Worm (Caenorhabditis elegans) whole organism, early embryonic: Measurements from ENCODE around the gene CD4.8.

Experiments
- B0310.2 ChIP-seq: sonication (generic microtip); optimal IDR thresholded peaks from 2 replicates; lab custom pipeline; 2016; ENCODE audit warnings: mild to moderate bottlenecking, missing genetic modification characterization, missing compliant biosample characterization
- F13C5.2 ChIP-seq: sonication (generic microtip); optimal IDR thresholded peaks from 2 replicates; lab custom pipeline; 2017; ENCODE audit warnings: mild to moderate bottlenecking, missing genetic modification characterization, inconsistent platforms, missing compliant biosample characterization
- aly-1 ChIP-seq: sonication (generic microtip); optimal IDR thresholded peaks from 2 replicates; lab custom pipeline; 2016; ENCODE audit warnings: missing genetic modification characterization, missing compliant biosample characterization
- ama-1 ChIP-seq: fragments of 150-350 bp; optimal IDR thresholded peaks from 2 replicates; lab custom pipeline; 2014
- ceh-13 ChIP-seq: fragments of 200-800 bp; sonication (Bioruptor generic); optimal IDR thresholded peaks from 2 replicates; lab custom pipeline; 2018; ENCODE audit warnings: mild to moderate bottlenecking, missing genetic modification characterization, missing compliant biosample characterization
- ceh-36 ChIP-seq: sonication (generic microtip); optimal IDR thresholded peaks from 2 replicates; lab custom pipeline; 2016; ENCODE audit warnings: missing genetic modification characterization, inconsistent platforms, missing compliant biosample characterization
- ets-7 ChIP-seq: sonication (generic microtip); optimal IDR thresholded peaks from 2 replicates; lab custom pipeline; 2016; ENCODE audit warnings: missing genotype, missing genetic modification characterization, missing compliant biosample characterization
- flt-1 ChIP-seq: fragments of 200-800 bp; sonication (Bioruptor generic); IDR thresholded peaks from 2 replicates; pipeline ENCODE4 v1.3.6; 2022; ENCODE audit warnings: missing genetic modification characterization, missing compliant biosample characterization
- hmbx-1 ChIP-seq: sonication (generic microtip); optimal IDR thresholded peaks from 2 replicates; lab custom pipeline; 2016; ENCODE audit warnings: mild to moderate bottlenecking, missing genetic modification characterization, missing compliant biosample characterization
- hmg-4 ChIP-seq: fragments of 200-800 bp; sonication (Bioruptor generic); optimal IDR thresholded peaks from 2 replicates; lab custom pipeline; 2018; ENCODE audit warnings: mild to moderate bottlenecking, missing genetic modification characterization, missing compliant biosample characterization
- hnd-1 ChIP-seq: sonication (generic microtip); optimal IDR thresholded peaks from 2 replicates; lab custom pipeline; 2016; ENCODE audit warnings: missing genetic modification characterization, missing compliant biosample characterization
- pes-1 ChIP-seq: fragments of 200-800 bp; sonication (Bioruptor generic); IDR thresholded peaks from 2 replicates; pipeline ENCODE4 v1.3.6; 2022; ENCODE audit warnings: missing genetic modification reagents, missing genetic modification characterization, missing compliant biosample characterization
- scrt-1 ChIP-seq: fragments of 200-800 bp; sonication (Bioruptor generic); IDR thresholded peaks from 2 replicates; pipeline ENCODE4 v1.3.6; 2022; ENCODE audit warnings: missing genetic modification characterization, missing compliant biosample characterization
- sea-1 ChIP-seq: fragments of 200-800 bp; sonication (Bioruptor generic); conservative IDR thresholded peaks from 2 replicates; pipeline ENCODE4 v1.3.6; 2022; ENCODE audit warnings: missing genetic modification characterization, missing compliant biosample characterization
- tbx-11 ChIP-seq: fragments of 200-800 bp; sonication (Bioruptor generic); IDR thresholded peaks from 2 replicates; pipeline ENCODE4 v1.3.6; 2022; ENCODE audit warnings: missing genetic modification characterization, missing compliant biosample characterization
- tbx-37 ChIP-seq: fragments of 200-800 bp; sonication (Bioruptor generic); conservative IDR thresholded peaks from 2 replicates; pipeline ENCODE4 v1.3.6; 2022; ENCODE audit warnings: missing genetic modification reagents, missing genetic modification characterization, missing compliant biosample characterization
- tra-4 ChIP-seq: sonication (generic microtip); optimal IDR thresholded peaks from 2 replicates; lab custom pipeline; 2017; ENCODE audit warnings: missing genetic modification characterization, missing compliant biosample characterization

The CD4.8 gene

DNA sequence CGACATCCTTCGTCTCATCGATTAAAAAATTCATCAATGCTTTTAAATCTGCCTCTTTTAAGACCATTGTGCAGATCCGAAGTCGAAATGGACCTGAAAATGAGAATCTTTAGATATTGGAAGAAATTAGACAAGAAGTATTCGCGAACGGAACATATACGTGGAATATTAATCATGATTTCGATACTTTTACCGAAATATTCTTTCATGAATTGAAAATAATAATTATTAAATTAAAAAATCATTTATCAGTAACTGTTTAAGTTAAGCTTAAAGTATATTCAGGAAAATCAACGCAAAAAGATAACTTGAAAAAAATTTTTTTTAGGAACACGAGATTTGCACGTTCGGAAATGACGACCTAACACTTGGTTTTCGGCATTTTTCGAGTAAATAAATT, at the start of gene CD4.8:
TSS of gene CD4.8 (minus strand) at position 101 of the 400 bp plus-strand sequence.
- no peak for TF ChIP-seq F13C5.2 (tag; lab: Kevin White, UChicago)
- no peak for TF ChIP-seq hmg-4
- no peak for TF ChIP-seq ceh-36 (tag; lab: Kevin White, UChicago)
- TF ChIP-seq B0310.2 (tag; lab: Kevin White, UChicago) = no peak
- TF ChIP-seq ceh-13 (GFP tag; lab: Kevin White, UChicago) = no peak
- TF ChIP-seq ama-1 (lab: Kevin White, UChicago) = no peak
- TF ChIP-seq ets-7 = no peak
- TF ChIP-seq flt-1 = no peak
- no peak for TF ChIP-seq aly-1 (tag; lab: Kevin White, UChicago)
- TF ChIP-seq hmbx-1 (tag; lab: Kevin White, UChicago) = no peak
- no peak for TF ChIP-seq tbx-37
- no peak for TF ChIP-seq tbx-11 (GFP tag; lab: Robert Waterston, UW)
- TF ChIP-seq sea-1 = no peak

DNA sequence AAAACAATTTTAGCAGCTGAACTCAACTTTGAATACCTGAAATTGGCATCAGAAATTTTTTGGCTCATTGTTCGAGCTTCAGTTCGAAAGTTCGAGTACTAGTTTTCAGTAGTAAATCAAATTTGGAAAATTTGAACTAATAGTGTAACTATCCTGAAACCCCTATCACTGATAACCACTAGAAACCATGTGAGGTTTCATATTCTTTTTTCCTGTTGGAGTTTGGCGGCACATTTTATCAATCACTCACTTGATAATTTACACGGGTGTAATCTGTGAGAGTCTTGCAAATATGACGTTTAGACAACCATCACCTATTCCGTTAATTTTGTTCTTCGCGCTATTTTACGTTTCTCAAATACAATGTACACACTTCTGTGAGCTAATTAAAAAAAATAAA, 46.2 kb upstream of the CD4.8 start, which contains the start of gene C14C11.4:
TSS of gene C14C11.4 (plus strand) at position 252 of the 400 bp plus-strand sequence.
- TF ChIP-seq hnd-1 (tag; lab: Kevin White, UChicago) = no peak

DNA sequence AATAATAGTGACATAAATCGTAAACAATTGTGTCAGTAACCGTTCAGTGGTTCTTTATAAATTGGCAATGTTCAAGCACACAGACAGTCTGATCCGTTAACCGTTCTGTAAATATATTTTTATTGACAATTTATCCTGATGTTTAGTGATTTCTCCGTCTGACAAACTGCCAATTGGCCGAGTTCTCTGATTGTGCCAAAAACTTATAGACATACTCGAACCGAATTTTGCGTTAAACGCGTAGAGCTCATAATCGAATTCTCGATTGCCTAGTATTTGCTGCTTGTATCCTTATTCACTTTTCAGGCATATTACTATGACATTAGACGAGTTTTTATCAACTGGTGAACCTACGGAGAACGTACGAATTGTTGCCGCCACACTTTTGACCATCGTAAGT, 43.0 kb upstream of the CD4.8 start, which contains the start of gene srx-117:
TSS of gene srx-117 (plus strand) at position 301 of the 400 bp plus-strand sequence.
- TF ChIP-seq ets-7 (no peak), tra-4 (tag; lab: Kevin White, UChicago) (no peak), F13C5.2 (tag; lab: Kevin White, UChicago) (no peak), pes-1 (GFP tag; lab: Robert Waterston, UW) (no peak), hmg-4 (no peak), hmbx-1 (tag; lab: Kevin White, UChicago) (no peak), hnd-1 (tag; lab: Kevin White, UChicago) (no peak), ceh-13 (GFP tag; lab: Kevin White, UChicago) (no peak), ceh-36 (tag; lab: Kevin White, UChicago) (no peak), ama-1 (lab: Kevin White, UChicago) (no peak), scrt-1 (GFP tag; lab: Robert Waterston, UW) (no peak), sea-1 (no peak), flt-1 (no peak), tbx-37 (no peak), aly-1 (tag; lab: Kevin White, UChicago) (no peak), B0310.2 (tag; lab: Kevin White, UChicago) (no peak), tbx-11 (GFP tag; lab: Robert Waterston, UW) (no peak)

DNA sequence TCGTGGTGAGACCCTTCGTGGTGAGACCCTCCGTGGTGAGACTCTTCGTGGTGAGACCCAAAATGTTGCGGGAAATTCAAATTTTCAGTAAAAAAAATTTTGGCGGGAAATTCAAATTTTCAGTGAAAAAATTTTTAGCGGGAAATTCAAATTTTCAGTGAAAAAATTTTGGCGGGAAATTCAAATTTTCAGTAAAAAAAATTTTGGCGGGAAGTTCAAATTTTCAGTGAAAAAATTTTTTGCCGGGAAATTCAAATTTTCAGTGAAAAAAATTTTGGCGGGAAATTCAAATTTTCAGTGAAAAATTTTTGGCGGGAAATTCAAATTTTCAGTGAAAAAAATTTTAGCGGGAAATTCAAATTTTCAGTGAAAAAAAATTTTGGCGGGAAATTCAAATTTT, 38.9 kb upstream of the CD4.8 start:
- peak; percentile 64 for TF ChIP-seq pes-1 (GFP tag; lab: Robert Waterston, UW)

DNA sequence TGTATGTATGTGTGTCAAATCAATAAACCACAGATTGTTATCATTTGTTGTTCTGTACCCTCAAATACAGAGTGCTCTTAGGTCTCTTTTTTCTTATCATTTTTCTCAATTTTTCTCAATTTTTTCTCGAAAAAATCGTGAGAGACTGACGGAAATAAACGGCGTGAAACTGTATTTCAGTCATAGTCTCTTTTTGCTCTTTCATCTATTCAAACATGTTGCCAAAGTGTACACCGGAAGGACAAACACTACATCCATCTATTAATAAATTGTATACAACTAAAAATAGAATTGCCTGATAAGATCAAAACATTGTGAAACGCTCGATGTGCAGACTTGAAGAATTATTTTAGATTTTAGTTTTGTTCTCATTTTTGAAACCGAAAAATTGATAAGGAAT, 33.3 kb upstream of the CD4.8 start:
- TF ChIP-seq F13C5.2 (tag; lab: Kevin White, UChicago) = no peak
- no peak for TF ChIP-seq ama-1 (lab: Kevin White, UChicago)
- TF ChIP-seq ets-7 = no peak
- no peak for TF ChIP-seq hnd-1 (tag; lab: Kevin White, UChicago)
- TF ChIP-seq tbx-37 = no peak

DNA sequence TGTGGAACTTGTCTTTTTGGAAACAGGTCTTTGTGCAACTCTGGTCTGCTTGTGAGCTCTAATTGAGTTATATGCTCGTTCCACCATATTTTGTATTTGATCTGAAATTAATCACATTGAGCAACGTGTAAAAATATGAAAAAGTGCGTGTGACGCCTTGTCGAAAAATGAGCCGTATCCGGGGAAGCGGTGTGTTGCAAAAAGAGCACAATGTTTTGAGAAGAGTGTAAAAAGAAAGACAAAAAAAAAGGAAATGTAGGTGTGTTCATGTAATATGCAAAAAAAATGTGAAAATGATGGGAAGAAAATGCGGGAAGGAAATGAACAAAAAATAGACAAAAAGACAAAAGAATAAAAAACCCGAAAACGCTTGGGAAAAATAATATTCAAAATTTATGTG, 29.6 kb upstream of the CD4.8 start, which contains the start of gene acy-4:
TSS of gene acy-4 (minus strand) at position 101 of the 400 bp plus-strand sequence.
- no peak for TF ChIP-seq ets-7
- no peak for TF ChIP-seq scrt-1 (GFP tag; lab: Robert Waterston, UW)
- TF ChIP-seq flt-1 = no peak
- no peak for TF ChIP-seq B0310.2 (tag; lab: Kevin White, UChicago)
- no peak for TF ChIP-seq hmg-4
- TF ChIP-seq tra-4 (tag; lab: Kevin White, UChicago) = no peak
- TF ChIP-seq aly-1 (tag; lab: Kevin White, UChicago) = no peak
- TF ChIP-seq sea-1 = no peak
- TF ChIP-seq ceh-36 (tag; lab: Kevin White, UChicago) = no peak
- no peak for TF ChIP-seq hmbx-1 (tag; lab: Kevin White, UChicago)
- no peak for TF ChIP-seq ceh-13 (GFP tag; lab: Kevin White, UChicago)
- TF ChIP-seq pes-1 (GFP tag; lab: Robert Waterston, UW) = no peak
- no peak for TF ChIP-seq tbx-11 (GFP tag; lab: Robert Waterston, UW)

DNA sequence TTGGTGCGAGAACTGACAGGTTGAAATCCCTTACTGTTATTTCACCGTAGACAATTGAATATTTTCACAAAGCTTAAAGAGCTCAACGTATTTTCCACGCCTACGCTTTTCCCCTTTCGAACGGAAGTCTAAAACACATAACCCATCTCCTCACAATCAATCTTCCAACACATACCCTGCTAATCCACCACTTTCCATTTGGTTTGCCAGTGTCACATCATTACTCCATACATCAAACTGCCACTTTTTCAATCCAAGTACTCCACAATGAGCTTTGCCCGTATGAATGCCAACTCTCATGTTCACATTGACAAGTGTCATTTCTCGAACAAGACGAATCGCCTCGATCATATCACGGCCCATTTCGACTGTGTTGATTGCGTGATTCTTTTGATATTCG, 26.9 kb upstream of the CD4.8 start:
- TF ChIP-seq aly-1 (tag; lab: Kevin White, UChicago) = no peak
- no peak for TF ChIP-seq ceh-36 (tag; lab: Kevin White, UChicago)
- no peak for TF ChIP-seq tbx-37
- TF ChIP-seq scrt-1 (GFP tag; lab: Robert Waterston, UW) = no peak
- TF ChIP-seq tbx-11 (GFP tag; lab: Robert Waterston, UW) = no peak
- no peak for TF ChIP-seq ets-7
- no peak for TF ChIP-seq F13C5.2 (tag; lab: Kevin White, UChicago)

DNA sequence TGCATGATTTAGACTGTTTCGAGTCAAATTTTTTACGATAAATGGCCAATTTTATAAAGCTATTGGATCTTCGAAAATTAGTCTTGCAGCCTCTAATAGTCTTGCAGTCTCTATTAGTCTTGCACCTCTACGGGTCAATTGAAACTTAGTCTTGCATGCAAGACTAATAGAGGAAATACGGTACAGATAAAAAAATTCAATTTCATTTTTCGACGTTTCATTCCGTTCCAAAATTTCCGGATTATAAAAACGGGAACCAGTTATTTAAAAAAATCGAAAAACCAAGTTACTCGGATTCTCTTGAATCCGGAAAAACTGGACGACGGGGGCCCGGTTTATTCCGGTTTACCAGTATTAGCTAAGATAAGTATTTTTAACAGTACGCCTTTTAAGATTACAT, 20.2 kb upstream of the CD4.8 start, which contains the start of gene M03E7.1:
TSS of gene M03E7.1 (plus strand) at position 301 of the 400 bp plus-strand sequence.
- TF ChIP-seq tbx-37 (no peak), tra-4 (tag; lab: Kevin White, UChicago) (no peak)

DNA sequence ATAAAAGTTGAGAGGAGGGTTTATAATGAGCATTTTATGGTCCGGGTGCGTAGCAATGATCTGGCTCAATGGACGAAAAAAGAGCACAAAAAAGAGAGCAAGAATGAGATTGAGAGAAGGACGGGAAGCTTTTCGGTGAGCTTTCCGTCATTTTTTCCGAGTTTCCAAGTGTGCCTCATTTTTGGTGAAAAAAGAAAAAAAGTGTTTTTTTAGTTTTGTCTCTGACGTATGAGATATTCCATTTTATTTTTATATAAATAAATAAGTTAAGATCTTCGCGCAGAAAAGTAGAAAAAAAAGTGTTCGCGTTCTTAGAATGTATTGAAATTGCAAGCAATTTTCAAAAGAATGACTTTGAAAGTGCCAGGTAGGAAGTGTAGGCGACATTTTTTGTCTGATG, 18.9 kb upstream of the CD4.8 start, which contains the start of gene memb-2:
TSS of gene memb-2 (minus strand) at position 101 of the 400 bp plus-strand sequence.
- TF ChIP-seq aly-1 (tag; lab: Kevin White, UChicago) (no peak), scrt-1 (GFP tag; lab: Robert Waterston, UW) (no peak), ama-1 (lab: Kevin White, UChicago) (no peak)
